Worm (Caenorhabditis elegans) whole organism, L1 larva: ENCODE data around the gene DH11.2.

Experiments used
- C34B4.2 ChIP-seq: sonication (generic microtip); optimal IDR thresholded peaks from 2 replicates; lab custom pipeline; 2017; ENCODE audit warnings: mild to moderate bottlenecking, missing genetic modification characterization, missing compliant biosample characterization
- F16B12.6 ChIP-seq: fragments of 150-350 bp; optimal IDR thresholded peaks from 2 replicates; lab custom pipeline; 2014; ENCODE audit warnings: missing biosample characterization, missing genetic modification characterization
- aha-1 ChIP-seq: fragments of 150-350 bp; optimal IDR thresholded peaks from 2 replicates; lab custom pipeline; 2014; ENCODE audit warnings: missing biosample characterization, missing genetic modification characterization
- ama-1 ChIP-seq: fragments of 150-350 bp; optimal IDR thresholded peaks from 2 replicates; lab custom pipeline; 2014
- blmp-1 ChIP-seq: fragments of 150-350 bp; optimal IDR thresholded peaks from 2 replicates; lab custom pipeline; 2014; ENCODE audit warnings: missing biosample characterization, missing genetic modification characterization
- ceh-88 ChIP-seq: fragments of 200-800 bp; sonication (Bioruptor generic); IDR thresholded peaks from 2 replicates; pipeline ENCODE4 v1.3.6; 2022; ENCODE audit warnings: missing genetic modification characterization, missing compliant biosample characterization
- ceh-90 ChIP-seq: sonication (generic microtip); optimal IDR thresholded peaks from 2 replicates; lab custom pipeline; 2016; ENCODE audit warnings: missing genetic modification characterization, missing compliant biosample characterization
- dpl-1 ChIP-seq, 3 experiments: fragments of 150-350 bp in 2 of 3; sonication (generic microtip) in 1 of 3; optimal IDR thresholded peaks; 2 replicates each; lab custom pipeline; 2014 to 2017; ENCODE audit warnings: missing biosample characterization in 3 of 3, missing genetic modification characterization in 3 of 3, missing genetic modification reagents in 3 of 3
- dsc-1 ChIP-seq: sonication (generic microtip); optimal IDR thresholded peaks from 2 replicates; lab custom pipeline; 2016; ENCODE audit warnings: mild to moderate bottlenecking, missing genetic modification characterization, missing compliant biosample characterization
- efl-1 ChIP-seq, 4 experiments: fragments of 150-350 bp; optimal IDR thresholded peaks in 3 of 4; peaks in 1 of 4; 1 replicate in 1 of 4; 2 replicates in 3 of 4; lab custom pipeline; 2014; ENCODE audit warnings: missing biosample characterization in 2 of 4, missing genetic modification characterization in 2 of 4, missing genetic modification reagents in 2 of 4
- egl-27 ChIP-seq, 2 experiments: fragments of 150-350 bp in 1 of 2; sonication (generic microtip); optimal IDR thresholded peaks; 3 replicates each; lab custom pipeline; 2017 to 2018; ENCODE audit warnings: missing biosample characterization in 2 of 2, missing genetic modification characterization in 2 of 2, missing genetic modification reagents in 2 of 2
- elt-2 ChIP-seq: sonication (generic microtip); optimal IDR thresholded peaks from 2 replicates; lab custom pipeline; 2016; ENCODE audit warnings: missing genetic modification characterization, mild to moderate bottlenecking, inconsistent platforms, missing compliant biosample characterization, missing genetic modification reagents
- elt-3 ChIP-seq, 6 experiments: fragments of 150-350 bp in 1 of 6; sonication (generic microtip); optimal IDR thresholded peaks; 2 replicates each; lab custom pipeline; 2017 to 2018; ENCODE audit warnings: missing biosample characterization in 6 of 6, missing genetic modification characterization in 6 of 6, inconsistent platforms in 1 of 6
- ets-5 ChIP-seq: fragments of 200-800 bp; sonication (Bioruptor generic); IDR thresholded peaks from 2 replicates; pipeline ENCODE4 v1.3.6; 2022; ENCODE audit warnings: missing genetic modification characterization, missing compliant biosample characterization
- fkh-8 ChIP-seq: sonication (generic microtip); optimal IDR thresholded peaks from 2 replicates; lab custom pipeline; 2016; ENCODE audit warnings: mild to moderate bottlenecking, missing genetic modification characterization, missing compliant biosample characterization
- fos-1 ChIP-seq: fragments of 150-350 bp; optimal IDR thresholded peaks from 2 replicates; lab custom pipeline; 2014; ENCODE audit warnings: missing biosample characterization, missing genetic modification characterization
- lin-14 ChIP-seq: fragments of 200-800 bp; sonication (Bioruptor generic); optimal IDR thresholded peaks from 2 replicates; lab custom pipeline; 2018; ENCODE audit warnings: mild to moderate bottlenecking, missing genetic modification characterization, moderate library complexity, missing compliant biosample characterization
- lin-35 ChIP-seq, 2 experiments: fragments of 150-350 bp; optimal IDR thresholded peaks; 2 replicates each; lab custom pipeline; 2014; ENCODE audit warnings: missing biosample characterization in 2 of 2, missing genetic modification characterization in 2 of 2, missing genetic modification reagents in 2 of 2
- lir-3 ChIP-seq: sonication (generic microtip); optimal IDR thresholded peaks from 2 replicates; lab custom pipeline; 2016; ENCODE audit warnings: mild to moderate bottlenecking, missing genetic modification characterization, moderate library complexity, missing compliant biosample characterization; ENCODE audit not compliant: poor library complexity
- lsy-2 ChIP-seq, 2 experiments: fragments of 150-350 bp; optimal IDR thresholded peaks; 2 replicates each; lab custom pipeline; 2014; ENCODE audit warnings: missing biosample characterization in 2 of 2, missing genetic modification characterization in 2 of 2
- mab-9 ChIP-seq: fragments of 200-800 bp; sonication (Bioruptor generic); IDR thresholded peaks from 2 replicates; pipeline ENCODE4 v1.3.6; 2022; ENCODE audit warnings: missing genetic modification reagents, missing genetic modification characterization, missing compliant biosample characterization
- mep-1 ChIP-seq: fragments of 150-350 bp; optimal IDR thresholded peaks from 2 replicates; lab custom pipeline; 2014; ENCODE audit warnings: missing biosample characterization, missing genetic modification characterization
- nhr-19 ChIP-seq: fragments of 200-800 bp; sonication (Bioruptor generic); conservative IDR thresholded peaks from 2 replicates; pipeline ENCODE4 v1.3.6; 2022; ENCODE audit warnings: missing genetic modification characterization, missing compliant biosample characterization
- nhr-20 ChIP-seq: sonication (generic microtip); optimal IDR thresholded peaks from 2 replicates; lab custom pipeline; 2016; ENCODE audit warnings: mild to moderate bottlenecking, missing genetic modification characterization, missing compliant biosample characterization
- nhr-84 ChIP-seq: sonication (generic microtip); optimal IDR thresholded peaks from 2 replicates; lab custom pipeline; 2017; ENCODE audit warnings: missing biosample characterization, missing genetic modification characterization
- nhr-90 ChIP-seq: sonication (generic microtip); optimal IDR thresholded peaks from 2 replicates; lab custom pipeline; 2016; ENCODE audit warnings: mild to moderate bottlenecking, missing genetic modification characterization, missing compliant biosample characterization; ENCODE audit not compliant: poor library complexity
- rnt-1 ChIP-seq: sonication (generic microtip); optimal IDR thresholded peaks from 2 replicates; lab custom pipeline; 2016; ENCODE audit warnings: mild to moderate bottlenecking, missing genetic modification characterization, moderate library complexity, missing compliant biosample characterization
- snpc-4 ChIP-seq: fragments of 150-350 bp; optimal IDR thresholded peaks from 2 replicates; lab custom pipeline; 2014; ENCODE audit warnings: missing biosample characterization, missing genetic modification characterization
- snu-23 ChIP-seq: sonication (generic microtip); optimal IDR thresholded peaks from 2 replicates; lab custom pipeline; 2016; ENCODE audit warnings: missing genetic modification characterization, missing compliant biosample characterization
- sptf-1 ChIP-seq: fragments of 150-350 bp; optimal IDR thresholded peaks from 2 replicates; lab custom pipeline; 2014; ENCODE audit warnings: missing biosample characterization, missing genetic modification characterization
- tbx-2 ChIP-seq: sonication (generic microtip); optimal IDR thresholded peaks from 2 replicates; lab custom pipeline; 2016; ENCODE audit warnings: missing genetic modification characterization, missing compliant biosample characterization
- unc-130 ChIP-seq: fragments of 150-350 bp; optimal IDR thresholded peaks from 2 replicates; lab custom pipeline; 2017; ENCODE audit warnings: missing biosample characterization, missing genetic modification characterization, inconsistent platforms
- unc-98 ChIP-seq: fragments of 200-800 bp; sonication (Bioruptor generic); IDR thresholded peaks from 2 replicates; pipeline ENCODE4 v1.3.6; 2022; ENCODE audit warnings: missing genetic modification characterization, missing compliant biosample characterization
- zag-1 ChIP-seq: fragments of 150-350 bp; optimal IDR thresholded peaks from 2 replicates; lab custom pipeline; 2014; ENCODE audit warnings: missing biosample characterization, missing genetic modification characterization

Gene DH11.2

ce11 chrII:7991279-7991678 is 21.3 kb upstream of the DH11.2 start:
- TF ChIP-seq zag-1 (tag; lab: Kevin White, UChicago) = no peak
- TF ChIP-seq lin-14 (GFP tag; lab: Kevin White, UChicago) = peak; percentile 56
- no peak for TF ChIP-seq fkh-8 (tag; lab: Kevin White, UChicago)

- TF ChIP-seq aha-1 (tag; lab: Kevin White, UChicago) = no peak
- no peak for TF ChIP-seq ama-1
- TF ChIP-seq dpl-1 (GFP tag; optimal IDR thresholded peaks at IDR 0.05; lab: Kevin White, UChicago) = no peak
- no peak for TF ChIP-seq unc-130
- TF ChIP-seq lsy-2 (tag; optimal IDR thresholded peaks at IDR 0.05; lab: Kevin White, UChicago) = no peak
- no peak for TF ChIP-seq mep-1
- TF ChIP-seq blmp-1 (tag; lab: Kevin White, UChicago) = no peak
- TF ChIP-seq lin-35 (GFP tag; optimal IDR thresholded peaks at IDR 0.05; lab: Kevin White, UChicago) = no peak
- no peak for TF ChIP-seq efl-1 (optimal IDR thresholded peaks at IDR 0.05; lab: Kevin White, UChicago)
- peak in 1 of 2 experiments; percentile 60 for TF ChIP-seq efl-1 (GFP tag; optimal IDR thresholded peaks at IDR 0.05 in 1 of 2; lab: Kevin White, UChicago)
- no peak for TF ChIP-seq elt-3 (tag; optimal IDR thresholded peaks at IDR 0.05; lab: Kevin White, UChicago)
- TF ChIP-seq nhr-90 (tag; lab: Kevin White, UChicago) = no peak
- TF ChIP-seq ceh-90 (tag; lab: Kevin White, UChicago) = no peak
- TF ChIP-seq fos-1 (tag; lab: Kevin White, UChicago) = no peak
- no peak for TF ChIP-seq lir-3
- no peak for TF ChIP-seq sptf-1 (tag; lab: Kevin White, UChicago)
- TF ChIP-seq elt-2 (tag; lab: Kevin White, UChicago) = peak; percentile 59
Observed at ce11 chrII:8001428-8001827, 11.2 kb upstream of the DH11.2 start.

ce11 chrII:8004157-8004556 is 8.5 kb upstream of the DH11.2 start, which contains the start of gene pgp-11:
Gene pgp-11, minus strand, starts transcription at chrII:8004257.
- no peak for TF ChIP-seq tbx-2 (tag; lab: Kevin White, UChicago)
- TF ChIP-seq nhr-19 (GFP tag; lab: Robert Waterston, UW) = no peak
- TF ChIP-seq snu-23 (GFP tag; lab: Kevin White, UChicago) = no peak

DNA sequence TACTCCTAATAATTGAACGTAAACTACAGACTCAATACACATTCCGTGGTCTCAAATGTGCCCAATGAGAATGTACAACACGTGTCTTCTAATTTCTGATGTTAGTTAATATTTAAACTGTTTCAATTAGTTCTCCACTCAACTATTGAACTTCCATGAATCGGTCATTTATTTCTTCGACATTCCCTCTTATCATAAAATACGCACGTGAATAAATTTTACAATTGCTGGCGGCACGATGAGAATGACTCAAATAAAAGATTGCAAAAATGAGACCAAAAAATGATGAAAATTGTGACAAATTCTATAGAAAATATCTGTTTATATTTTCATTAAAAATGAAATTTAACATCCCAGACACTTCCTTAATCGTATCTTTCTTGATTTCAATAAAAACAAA is 7.9 kb upstream of the DH11.2 start:
- TF ChIP-seq ets-5 (GFP tag; lab: Robert Waterston, UW) (no peak), ceh-88 (GFP tag; lab: Robert Waterston, UW) (no peak), nhr-84 (no peak), lin-14 (GFP tag; lab: Kevin White, UChicago) (no peak), nhr-19 (GFP tag; lab: Robert Waterston, UW) (no peak), mab-9 (no peak), unc-98 (no peak), aha-1 (tag; lab: Kevin White, UChicago) (no peak), nhr-20 (tag; lab: Kevin White, UChicago) (no peak), C34B4.2 (tag; lab: Kevin White, UChicago) (no peak), snpc-4 (tag; lab: Kevin White, UChicago) (no peak), F16B12.6 (tag; lab: Kevin White, UChicago) (no peak)

ce11 chrII:8006962-8007361 is 5.7 kb upstream of the DH11.2 start:
- TF ChIP-seq blmp-1 (tag; lab: Kevin White, UChicago) (peak; percentile 7), egl-27 (tag; optimal IDR thresholded peaks at IDR 0.05; lab: Kevin White, UChicago) (no peak), rnt-1 (tag; lab: Kevin White, UChicago) (no peak), mep-1 (no peak), efl-1 (optimal IDR thresholded peaks at IDR 0.05; lab: Kevin White, UChicago) (no peak), efl-1 (GFP tag; optimal IDR thresholded peaks at IDR 0.05 in 1 of 2; lab: Kevin White, UChicago) (no peak), dsc-1 (tag; lab: Kevin White, UChicago) (no peak), nhr-84 (no peak)
